Fruit fly (Drosophila melanogaster) Kc167 (cell line): ENCODE measurements around the gene CG3108.

Source experiments
- Myc ChIP-seq: fragments of >200 bp; optimal IDR thresholded peaks from 2 replicates; lab custom pipeline; 2017; ENCODE audit warnings: missing external identifiers
- h ChIP-seq: fragments of >200 bp; optimal IDR thresholded peaks from 3 replicates; lab custom pipeline; 2018; ENCODE audit warnings: missing external identifiers
- insv ChIP-seq: fragments of >200 bp; optimal IDR thresholded peaks from 3 replicates; lab custom pipeline; 2018; ENCODE audit warnings: missing external identifiers
- psq ChIP-seq: fragments of >200 bp; optimal IDR thresholded peaks from 2 replicates; lab custom pipeline; 2017; ENCODE audit warnings: missing external identifiers
- ttk ChIP-seq: sonication (Bioruptor generic); optimal IDR thresholded peaks from 2 replicates; lab custom pipeline; 2017; ENCODE audit warnings: missing external identifiers

DNA sequence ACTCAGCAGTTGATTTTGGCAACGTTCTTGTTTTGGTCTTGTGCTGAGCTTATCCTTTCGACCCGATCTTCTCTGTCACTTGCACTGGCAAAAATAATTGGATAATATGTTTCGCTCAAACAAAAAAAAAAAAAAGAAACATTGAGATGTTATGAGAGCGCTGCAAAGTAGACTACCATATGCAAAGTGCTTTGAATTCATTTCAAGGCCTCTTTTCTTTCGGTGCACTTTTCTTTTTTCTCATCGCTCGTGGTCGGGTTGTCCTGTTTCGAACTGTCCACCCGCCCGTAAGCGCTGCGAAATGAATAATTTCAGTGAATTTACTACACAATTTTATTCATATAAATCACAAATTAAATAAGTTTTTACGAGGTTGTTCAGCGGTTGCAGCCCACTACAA, 38.6 kb upstream of the CG3108 start:
- no peak for TF ChIP-seq Myc (lab: Kevin White, UChicago)
- TF ChIP-seq ttk (lab: Kevin White, UChicago) = no peak
- no peak for TF ChIP-seq insv (lab: Kevin White, UChicago)
- no peak for TF ChIP-seq h (lab: Kevin White, UChicago)
- TF ChIP-seq psq = no peak
